Fruit fly (Drosophila melanogaster) whole organism, embryonic: ENCODE results near the gene CLS.
A peak's percentile ranks its signal among the peaks of the same experiment; 100 is the strongest.

Experiments used
- CG10321 ChIP-seq: fragments of 200-800 bp; sonication (Bioruptor generic); IDR thresholded peaks from 2 replicates; pipeline ENCODE4 v1.3.6; 2022; ENCODE audit warnings: missing biosample characterization, missing genetic modification characterization
- CG10366 ChIP-seq: fragments of 200-800 bp; sonication (Bioruptor generic); IDR thresholded peaks from 2 replicates; pipeline ENCODE4 v1.3.6; 2022; ENCODE audit warnings: missing biosample characterization, missing genetic modification characterization
- CG11456 ChIP-seq: fragments of 200-800 bp; sonication (Bioruptor generic); IDR thresholded peaks from 3 replicates; pipeline ENCODE4 v1.3.6; 2022; ENCODE audit warnings: missing biosample characterization, missing genetic modification characterization
- CG11504 ChIP-seq: fragments of 200-800 bp; sonication (Bioruptor generic); optimal IDR thresholded peaks from 3 replicates; lab custom pipeline; 2019; ENCODE audit warnings: missing biosample characterization, mild to moderate bottlenecking, missing genetic modification characterization, moderate library complexity
- CG13424 ChIP-seq: fragments of 200-800 bp; sonication (Bioruptor generic); optimal IDR thresholded peaks from 2 replicates; lab custom pipeline; 2019; ENCODE audit warnings: missing biosample characterization, mild to moderate bottlenecking, missing genetic modification characterization, moderate library complexity
- CG14014 ChIP-seq: fragments of 200-800 bp; sonication (Bioruptor generic); IDR thresholded peaks from 2 replicates; pipeline ENCODE4 v1.3.6; 2022; ENCODE audit warnings: missing biosample characterization, missing genetic modification characterization
- CG1529 ChIP-seq: fragments of 200-800 bp; sonication (Bioruptor generic); optimal IDR thresholded peaks from 3 replicates; lab custom pipeline; 2018; ENCODE audit warnings: missing biosample characterization, missing genetic modification characterization
- CG30403 ChIP-seq: fragments of 200-800 bp; sonication (Bioruptor generic); optimal IDR thresholded peaks from 3 replicates; lab custom pipeline; 2016; ENCODE audit warnings: missing biosample characterization, missing genetic modification characterization
- CG30431 ChIP-seq: fragments of 200-800 bp; sonication (Bioruptor generic); optimal IDR thresholded peaks from 2 replicates; lab custom pipeline; 2017; ENCODE audit warnings: missing biosample characterization, missing genetic modification characterization
- CG34224 ChIP-seq: fragments of 200-800 bp; sonication (Bioruptor generic); IDR thresholded peaks from 3 replicates; pipeline ENCODE4 v1.3.6; 2022; ENCODE audit warnings: missing biosample characterization, missing genetic modification characterization; ENCODE audit not compliant: partially characterized antibody
- CG3847 ChIP-seq: fragments of 200-800 bp; sonication (Bioruptor generic); IDR thresholded peaks from 2 replicates; pipeline ENCODE4 v1.3.6; 2022; ENCODE audit warnings: missing biosample characterization, missing genetic modification characterization
- CG7372 ChIP-seq: fragments of 200-800 bp; sonication (Bioruptor generic); IDR thresholded peaks from 2 replicates; pipeline ENCODE4 v1.3.6; 2022; ENCODE audit warnings: missing biosample characterization, missing genetic modification characterization
- CkIIα-i1 ChIP-seq: fragments of 200-800 bp; sonication (Bioruptor generic); IDR thresholded peaks from 2 replicates; pipeline ENCODE4 v1.3.6; 2022; ENCODE audit warnings: missing biosample characterization, missing genetic modification characterization
- Dip2 ChIP-seq: fragments of 200-800 bp; sonication (Bioruptor generic); IDR thresholded peaks from 2 replicates; pipeline ENCODE4 v1.3.6; 2022; ENCODE audit warnings: missing biosample characterization, missing genetic modification characterization
- Drgx ChIP-seq: fragments of 200-800 bp; sonication (Bioruptor generic); IDR thresholded peaks from 2 replicates; pipeline ENCODE4 v1.3.6; 2022; ENCODE audit warnings: missing biosample characterization, missing genetic modification characterization
- Hmr ChIP-seq: fragments of 200-800 bp; sonication (Bioruptor generic); optimal IDR thresholded peaks from 3 replicates; lab custom pipeline; 2017; ENCODE audit warnings: mild to moderate bottlenecking, missing biosample characterization, missing genetic modification reagents, missing genetic modification characterization
- MBD-R2 ChIP-seq: fragments of 200-800 bp; sonication (Bioruptor generic); IDR thresholded peaks from 2 replicates; pipeline ENCODE4 v1.3.6; 2022; ENCODE audit warnings: missing biosample characterization, missing genetic modification characterization
- MESR4 ChIP-seq: fragments of 200-800 bp; sonication (Bioruptor generic); optimal IDR thresholded peaks from 2 replicates; lab custom pipeline; 2018; ENCODE audit warnings: missing biosample characterization, mild to moderate bottlenecking, missing genetic modification characterization, moderate library complexity
- Oaz ChIP-seq: fragments of 200-800 bp; sonication (Bioruptor generic); IDR thresholded peaks from 2 replicates; pipeline ENCODE4 v1.3.6; 2022; ENCODE audit warnings: missing biosample characterization, missing genetic modification characterization
- Optix ChIP-seq: fragments of 200-800 bp; sonication (Bioruptor generic); IDR thresholded peaks from 3 replicates; pipeline ENCODE4 v1.3.6; 2022; ENCODE audit warnings: missing biosample characterization, missing genetic modification characterization
- PHDP ChIP-seq: fragments of 200-800 bp; sonication (Bioruptor generic); optimal IDR thresholded peaks from 3 replicates; lab custom pipeline; 2018; ENCODE audit warnings: missing biosample characterization, mild to moderate bottlenecking, missing genetic modification characterization, moderate library complexity
- Sin3A ChIP-seq: fragments of >200 bp; optimal IDR thresholded peaks from 2 replicates; lab custom pipeline; 2018
- Taf1 ChIP-seq: fragments of 200-800 bp; sonication (Bioruptor generic); IDR thresholded peaks from 2 replicates; pipeline ENCODE4 v1.3.6; 2022; ENCODE audit warnings: missing biosample characterization, missing genetic modification characterization
- bbx ChIP-seq: fragments of 200-800 bp; sonication (Bioruptor generic); IDR thresholded peaks from 2 replicates; pipeline ENCODE4 v1.3.6; 2022; ENCODE audit warnings: missing biosample characterization, missing genetic modification characterization; ENCODE audit not compliant: partially characterized antibody
- bigmax ChIP-seq: fragments of 200-800 bp; sonication (Bioruptor generic); optimal IDR thresholded peaks from 2 replicates; lab custom pipeline; 2018; ENCODE audit warnings: missing biosample characterization, mild to moderate bottlenecking, missing genetic modification characterization
- cato ChIP-seq: fragments of 200-800 bp; sonication (Bioruptor generic); optimal IDR thresholded peaks from 2 replicates; lab custom pipeline; 2016; ENCODE audit warnings: missing biosample characterization, missing genetic modification characterization, borderline replicate concordance
- dan ChIP-seq: fragments of 200-800 bp; sonication (Bioruptor generic); IDR thresholded peaks from 2 replicates; pipeline ENCODE4 v1.3.6; 2022; ENCODE audit warnings: missing biosample characterization, missing genetic modification characterization
- dpn ChIP-seq, 2 experiments: fragments of 200-800 bp; sonication (Bioruptor generic); optimal IDR thresholded peaks; 3 replicates each; lab custom pipeline; 2016; ENCODE audit warnings: missing biosample characterization in 2 of 2, missing genetic modification characterization in 2 of 2
- ems ChIP-seq: fragments of 200-800 bp; sonication (Bioruptor generic); optimal IDR thresholded peaks from 3 replicates; lab custom pipeline; 2016; ENCODE audit warnings: missing biosample characterization, missing genetic modification characterization
- eve ChIP-seq, 2 experiments: fragments of >200 bp; optimal IDR thresholded peaks; 2 replicates each; lab custom pipeline; 2017; ENCODE audit warnings: missing biosample characterization in 2 of 2, missing genetic modification characterization in 2 of 2
- gcm2 ChIP-seq: fragments of 200-800 bp; sonication (Bioruptor generic); optimal IDR thresholded peaks from 2 replicates; lab custom pipeline; 2016; ENCODE audit warnings: missing biosample characterization, missing genetic modification characterization
- hb ChIP-seq: fragments of 200-800 bp; sonication (Bioruptor generic); IDR thresholded peaks from 3 replicates; pipeline ENCODE4 v1.3.6; 2022; ENCODE audit warnings: missing biosample characterization, missing genetic modification characterization; ENCODE audit not compliant: partially characterized antibody
- odd ChIP-seq: fragments of 200-800 bp; sonication (Bioruptor generic); optimal IDR thresholded peaks from 2 replicates; lab custom pipeline; 2017; ENCODE audit warnings: missing biosample characterization, mild to moderate bottlenecking, missing genetic modification characterization
- pnt ChIP-seq: fragments of 200-800 bp; sonication (Bioruptor generic); optimal IDR thresholded peaks from 3 replicates; lab custom pipeline; 2016; ENCODE audit warnings: missing biosample characterization, missing genetic modification characterization
- prd ChIP-seq, 3 experiments: fragments of >200 bp in 2 of 3; fragments of 200-800 bp in 1 of 3; sonication (Bioruptor generic) in 1 of 3; optimal IDR thresholded peaks in 2 of 3; IDR thresholded peaks in 1 of 3; 2 replicates in 2 of 3; 3 replicates in 1 of 3; pipeline versions ENCODE4 v1.3.6 to Lab custom; 2017 to 2022; ENCODE audit warnings: missing biosample characterization in 1 of 3, missing genetic modification characterization in 1 of 3
- stwl ChIP-seq: fragments of 200-800 bp; sonication (Bioruptor generic); optimal IDR thresholded peaks from 3 replicates; lab custom pipeline; 2018; ENCODE audit warnings: missing biosample characterization, mild to moderate bottlenecking, missing genetic modification characterization, moderate library complexity
- tin ChIP-seq: fragments of 200-800 bp; sonication (Bioruptor generic); optimal IDR thresholded peaks from 3 replicates; lab custom pipeline; 2016; ENCODE audit warnings: missing biosample characterization, missing genetic modification characterization
- vfl ChIP-seq: fragments of 200-800 bp; sonication (Bioruptor generic); optimal IDR thresholded peaks from 2 replicates; lab custom pipeline; 2016; ENCODE audit warnings: missing biosample characterization, missing genetic modification characterization
- wor ChIP-seq: fragments of 200-800 bp; sonication (Bioruptor generic); IDR thresholded peaks from 2 replicates; pipeline ENCODE4 v1.3.6; 2022; ENCODE audit warnings: missing biosample characterization, missing genetic modification characterization
- yki ChIP-seq: fragments of >200 bp; optimal IDR thresholded peaks from 3 replicates; lab custom pipeline; 2018

CLS gene

dm6 chr3R:25646882-25647518 lies 40.2 kb downstream of the CLS start (continued):
- TF ChIP-seq MBD-R2 (GFP tag; lab: Robert Waterston, UW) (peak; percentile 84), CG11456 (GFP tag; lab: Robert Waterston, UW) (peak; percentile 91), CG1529 (GFP tag; lab: Kevin White, UChicago) (peak; percentile 68), gcm2 (GFP tag; lab: Kevin White, UChicago) (peak; percentile 84), pnt (GFP tag; lab: Kevin White, UChicago) (peak; percentile 96), Dip2 (GFP tag; lab: Robert Waterston, UW) (peak; percentile 54; the same call in 1 of the 2 replicates), CG11504 (tag; lab: Kevin White, UChicago) (peak; percentile 92), vfl (GFP tag; lab: Kevin White, UChicago) (peak; percentile 95), dpn (GFP tag; optimal IDR thresholded peaks at IDR 0.05; lab: Kevin White, UChicago) (peak; percentile 96 to 97), odd (GFP tag; lab: Kevin White, UChicago) (peak; percentile 80), cato (GFP tag; lab: Kevin White, UChicago) (peak; percentile 91), CG34224 (GFP tag; lab: Robert Waterston, UW) (peak; percentile 86), tin (GFP tag; lab: Kevin White, UChicago) (peak; percentile 96), yki (lab: Kevin White, UChicago) (no peak), ems (peak; percentile 93), CG30431 (GFP tag; lab: Kevin White, UChicago) (peak; percentile 89), prd (optimal IDR thresholded peaks at IDR 0.05; lab: Kevin White, UChicago) (no peak), prd (GFP tag; IDR thresholded peaks at IDR 0.05; lab: Robert Waterston, UW) (peak; percentile 96), Drgx (GFP tag; lab: Robert Waterston, UW) (peak; percentile 69), Hmr (GFP tag; lab: Kevin White, UChicago) (peak; percentile 96), CkIIα-i1 (GFP tag; lab: Robert Waterston, UW) (0 out of 2 replicates have a peak, but pooled peaks have one; percentile 21), CG13424 (tag; lab: Kevin White, UChicago) (peak; percentile 94), eve (GFP tag; optimal IDR thresholded peaks at IDR 0.05; lab: Kevin White, UChicago) (peak in 1 of 2 experiments; percentile 85), Oaz (GFP tag; lab: Robert Waterston, UW) (peak; percentile 82; the same call in 1 of the 2 replicates), hb (GFP tag; lab: Robert Waterston, UW) (peak; percentile 86), bbx (GFP tag; lab: Robert Waterston, UW) (peak; percentile 85), Sin3A (peak; percentile 99), Optix (peak; percentile 93), PHDP (peak; percentile 89), Taf1 (GFP tag; lab: Robert Waterston, UW) (peak; percentile 75; the same call in 1 of the 2 replicates), CG10366 (peak; percentile 94), bigmax (GFP tag; lab: Kevin White, UChicago) (no peak), CG10321 (GFP tag; lab: Robert Waterston, UW) (peak; percentile 62; the same call in 1 of the 2 replicates), dan (GFP tag; lab: Robert Waterston, UW) (peak; percentile 64; the same call in 1 of the 2 replicates), CG14014 (peak; percentile 91), wor (GFP tag; lab: Robert Waterston, UW) (peak; percentile 81; the same call in 1 of the 2 replicates), CG7372 (GFP tag; lab: Robert Waterston, UW) (peak; percentile 91), stwl (tag; lab: Kevin White, UChicago) (peak; percentile 81), MESR4 (peak; percentile 15), CG30403 (GFP tag; lab: Kevin White, UChicago) (peak; percentile 97), CG3847 (GFP tag; lab: Robert Waterston, UW) (peak; percentile 96)
